Worm (Caenorhabditis elegans): ENCODE results near the gene F41H10.2.

ce11 chrIV:5360533-5360932, 20.9 kb upstream of the F41H10.2 start, which contains the start of gene F41H10.5:
- TF ChIP-seq ama-1 (optimal IDR thresholded peaks at IDR 0.05): no peak
- no peak for TF ChIP-seq F13C5.2 (tag; optimal IDR thresholded peaks at IDR 0.05)
- TF ChIP-seq aly-1 (tag; optimal IDR thresholded peaks at IDR 0.05): no peak
- TF ChIP-seq ceh-13 (GFP tag; optimal IDR thresholded peaks at IDR 0.05): no peak
- no peak for TF ChIP-seq sea-1 (GFP tag; conservative IDR thresholded peaks at IDR 0.05)
